Fruit fly (Drosophila melanogaster) whole organism, embryonic: Measurements from ENCODE around the gene Ask1.
A peak's percentile ranks its signal among the peaks of the same experiment; 100 is the strongest.

Source experiments
- CG10543 ChIP-seq: fragments of 200-800 bp; sonication (Bioruptor generic); optimal IDR thresholded peaks from 3 replicates; lab custom pipeline; 2017; ENCODE audit warnings: missing biosample characterization, mild to moderate bottlenecking, missing genetic modification characterization, moderate library complexity
- CG10959 ChIP-seq: fragments of 200-800 bp; sonication (Bioruptor generic); IDR thresholded peaks from 2 replicates; pipeline ENCODE4 v1.3.6; 2022; ENCODE audit warnings: missing biosample characterization, missing genetic modification characterization
- CG11560 ChIP-seq: fragments of 200-800 bp; sonication (Bioruptor generic); IDR thresholded peaks from 3 replicates; pipeline ENCODE4 v1.3.6; 2022; ENCODE audit warnings: missing biosample characterization, missing genetic modification characterization
- CG12299 ChIP-seq: fragments of 200-800 bp; sonication (Bioruptor generic); optimal IDR thresholded peaks from 2 replicates; lab custom pipeline; 2018; ENCODE audit warnings: missing biosample characterization, mild to moderate bottlenecking, missing genetic modification characterization
- CG13123 ChIP-seq: fragments of 200-800 bp; sonication (Bioruptor generic); optimal IDR thresholded peaks from 2 replicates; lab custom pipeline; 2016; ENCODE audit warnings: missing biosample characterization, missing genetic modification characterization
- CG1832 ChIP-seq: fragments of 200-800 bp; sonication (Bioruptor generic); optimal IDR thresholded peaks from 2 replicates; lab custom pipeline; 2017; ENCODE audit warnings: missing biosample characterization, mild to moderate bottlenecking, missing genetic modification characterization, inconsistent platforms
- CG18599 ChIP-seq: fragments of 200-800 bp; sonication (Bioruptor generic); optimal IDR thresholded peaks from 3 replicates; lab custom pipeline; 2017; ENCODE audit warnings: missing biosample characterization, missing genetic modification characterization, mild to moderate bottlenecking, moderate library complexity, missing genetic modification reagents
- CG3281 ChIP-seq: fragments of 200-800 bp; sonication (Bioruptor generic); optimal IDR thresholded peaks from 3 replicates; lab custom pipeline; 2017; ENCODE audit warnings: missing biosample characterization, mild to moderate bottlenecking, missing genetic modification characterization
- CG34376 ChIP-seq: fragments of 200-800 bp; sonication (Bioruptor generic); optimal IDR thresholded peaks from 2 replicates; lab custom pipeline; 2018; ENCODE audit warnings: missing biosample characterization, mild to moderate bottlenecking, missing genetic modification characterization
- CrebB ChIP-seq: fragments of 200-800 bp; sonication (Bioruptor generic); optimal IDR thresholded peaks from 3 replicates; lab custom pipeline; 2018; ENCODE audit warnings: missing biosample characterization, mild to moderate bottlenecking, missing genetic modification characterization
- Deaf1 ChIP-seq: fragments of 200-800 bp; optimal IDR thresholded peaks from 3 replicates; lab custom pipeline; 2019; ENCODE audit warnings: missing biosample characterization, mild to moderate bottlenecking, missing genetic modification characterization, moderate library complexity
- Dref ChIP-seq: fragments of 200-800 bp; sonication (Bioruptor generic); IDR thresholded peaks from 2 replicates; pipeline ENCODE4 v1.3.6; 2022; ENCODE audit warnings: missing biosample characterization, missing genetic modification characterization
- Fer1 ChIP-seq: fragments of 200-800 bp; sonication (Bioruptor generic); optimal IDR thresholded peaks from 2 replicates; lab custom pipeline; 2017; ENCODE audit warnings: missing biosample characterization, mild to moderate bottlenecking, missing genetic modification characterization
- HHEX ChIP-seq: fragments of 200-800 bp; sonication (Bioruptor generic); optimal IDR thresholded peaks from 3 replicates; lab custom pipeline; 2017; ENCODE audit warnings: missing biosample characterization, mild to moderate bottlenecking, missing genetic modification characterization, missing genetic modification reagents
- Hey ChIP-seq: fragments of 200-800 bp; sonication (Bioruptor generic); optimal IDR thresholded peaks from 3 replicates; lab custom pipeline; 2018; ENCODE audit warnings: missing biosample characterization, mild to moderate bottlenecking, missing genetic modification characterization
- Max ChIP-seq: fragments of 200-800 bp; sonication (Bioruptor generic); optimal IDR thresholded peaks from 2 replicates; lab custom pipeline; 2016; ENCODE audit warnings: missing biosample characterization, mild to moderate bottlenecking, missing genetic modification characterization
- Mes4 ChIP-seq: fragments of 200-800 bp; sonication (Bioruptor generic); optimal IDR thresholded peaks from 2 replicates; lab custom pipeline; 2016; ENCODE audit warnings: missing biosample characterization, missing genetic modification characterization
- Mrtf ChIP-seq: fragments of 200-800 bp; sonication (Bioruptor generic); IDR thresholded peaks from 3 replicates; pipeline ENCODE4 v1.3.6; 2022; ENCODE audit warnings: missing biosample characterization, missing genetic modification characterization
- NK7.1 ChIP-seq: fragments of 200-800 bp; sonication (Bioruptor generic); optimal IDR thresholded peaks from 3 replicates; lab custom pipeline; 2016; ENCODE audit warnings: missing biosample characterization, missing genetic modification characterization
- NfI ChIP-seq: fragments of 200-800 bp; sonication (Bioruptor generic); optimal IDR thresholded peaks from 3 replicates; lab custom pipeline; 2018; ENCODE audit warnings: missing biosample characterization, mild to moderate bottlenecking, missing genetic modification characterization, moderate library complexity
- PHDP ChIP-seq: fragments of 200-800 bp; sonication (Bioruptor generic); optimal IDR thresholded peaks from 3 replicates; lab custom pipeline; 2018; ENCODE audit warnings: missing biosample characterization, mild to moderate bottlenecking, missing genetic modification characterization, moderate library complexity
- Pdp1 ChIP-seq, 2 experiments: fragments of 200-800 bp; sonication (Bioruptor generic); optimal IDR thresholded peaks; 3 replicates each; lab custom pipeline; 2016; ENCODE audit warnings: missing biosample characterization in 2 of 2, missing genetic modification characterization in 2 of 2, mild to moderate bottlenecking in 1 of 2, moderate library complexity in 1 of 2
- Rx ChIP-seq: fragments of 200-800 bp; sonication (Bioruptor generic); IDR thresholded peaks from 2 replicates; pipeline ENCODE4 v1.3.6; 2022; ENCODE audit warnings: missing biosample characterization, missing genetic modification characterization
- Stat92E ChIP-seq, 3 experiments: fragments of >200 bp in 2 of 3; fragments of 200-800 bp in 1 of 3; sonication (Bioruptor generic) in 1 of 3; optimal IDR thresholded peaks; 2 replicates each; lab custom pipeline; 2017 to 2019; ENCODE audit warnings: missing biosample characterization in 3 of 3, missing genetic modification characterization in 3 of 3, mild to moderate bottlenecking in 1 of 3, moderate library complexity in 1 of 3
- TFAM ChIP-seq: fragments of 200-800 bp; sonication (Bioruptor generic); optimal IDR thresholded peaks from 2 replicates; lab custom pipeline; 2017; ENCODE audit warnings: missing biosample characterization, missing genetic modification characterization, inconsistent platforms
- Xbp1 ChIP-seq: fragments of 200-800 bp; sonication (Bioruptor generic); optimal IDR thresholded peaks from 3 replicates; lab custom pipeline; 2016; ENCODE audit warnings: missing biosample characterization, mild to moderate bottlenecking, missing genetic modification characterization
- al ChIP-seq: fragments of 200-800 bp; sonication (Bioruptor generic); IDR thresholded peaks from 2 replicates; pipeline ENCODE4 v1.3.6; 2022; ENCODE audit warnings: missing biosample characterization, missing genetic modification characterization
- caup ChIP-seq: fragments of 200-800 bp; sonication (Bioruptor generic); optimal IDR thresholded peaks from 3 replicates; lab custom pipeline; 2017; ENCODE audit warnings: missing biosample characterization, mild to moderate bottlenecking, missing genetic modification characterization, moderate library complexity; ENCODE audit not compliant: severe bottlenecking
- chn ChIP-seq: fragments of 200-800 bp; sonication (Bioruptor generic); optimal IDR thresholded peaks from 2 replicates; lab custom pipeline; 2016; ENCODE audit warnings: missing biosample characterization, missing genetic modification characterization
- dm ChIP-seq: fragments of 200-800 bp; sonication (Bioruptor generic); optimal IDR thresholded peaks from 3 replicates; lab custom pipeline; 2016; ENCODE audit warnings: missing biosample characterization, missing genetic modification characterization
- exex ChIP-seq: fragments of 200-800 bp; sonication (Bioruptor generic); optimal IDR thresholded peaks from 4 replicates; lab custom pipeline; 2018; ENCODE audit warnings: missing biosample characterization, mild to moderate bottlenecking, missing genetic modification characterization, moderate library complexity
- grau ChIP-seq: fragments of 200-800 bp; optimal IDR thresholded peaks from 3 replicates; lab custom pipeline; 2019; ENCODE audit warnings: missing biosample characterization, mild to moderate bottlenecking, missing genetic modification characterization, moderate library complexity
- hbn ChIP-seq: fragments of 200-800 bp; sonication (Bioruptor generic); IDR thresholded peaks from 2 replicates; pipeline ENCODE4 v1.3.6; 2022; ENCODE audit warnings: missing biosample characterization, missing genetic modification characterization; ENCODE audit not compliant: partially characterized antibody
- hkb ChIP-seq, 2 experiments: fragments of 200-800 bp in 1 of 2; fragments of >200 bp in 1 of 2; sonication (Bioruptor generic) in 1 of 2; IDR thresholded peaks in 1 of 2; optimal IDR thresholded peaks in 1 of 2; 2 replicates each; pipeline versions ENCODE4 v1.3.6 to Lab custom; 2017 to 2022; ENCODE audit warnings: missing biosample characterization in 1 of 2, missing genetic modification characterization in 1 of 2
- ken ChIP-seq: fragments of 200-800 bp; sonication (Bioruptor generic); IDR thresholded peaks from 3 replicates; pipeline ENCODE4 v1.3.6; 2022; ENCODE audit warnings: missing biosample characterization, missing genetic modification characterization
- lab ChIP-seq: fragments of 200-800 bp; sonication (Bioruptor generic); optimal IDR thresholded peaks from 3 replicates; lab custom pipeline; 2017; ENCODE audit warnings: missing biosample characterization, missing genetic modification characterization, mild to moderate bottlenecking, moderate library complexity, missing genetic modification reagents
- mirr ChIP-seq: fragments of 200-800 bp; sonication (Bioruptor generic); optimal IDR thresholded peaks from 3 replicates; lab custom pipeline; 2018; ENCODE audit warnings: missing biosample characterization, mild to moderate bottlenecking, missing genetic modification characterization
- nmo ChIP-seq: fragments of 200-800 bp; sonication (Bioruptor generic); optimal IDR thresholded peaks from 2 replicates; lab custom pipeline; 2018; ENCODE audit warnings: missing biosample characterization, mild to moderate bottlenecking, missing genetic modification characterization, moderate library complexity
- oc ChIP-seq: fragments of 200-800 bp; sonication (Bioruptor generic); optimal IDR thresholded peaks from 2 replicates; lab custom pipeline; 2018; ENCODE audit warnings: missing biosample characterization, mild to moderate bottlenecking, missing genetic modification characterization, moderate library complexity
- odd ChIP-seq: fragments of 200-800 bp; sonication (Bioruptor generic); optimal IDR thresholded peaks from 2 replicates; lab custom pipeline; 2017; ENCODE audit warnings: missing biosample characterization, mild to moderate bottlenecking, missing genetic modification characterization
- pb ChIP-seq: fragments of 200-800 bp; sonication (Bioruptor generic); optimal IDR thresholded peaks from 3 replicates; lab custom pipeline; 2016; ENCODE audit warnings: missing biosample characterization, missing genetic modification characterization
- pros ChIP-seq: fragments of 200-800 bp; sonication (Bioruptor generic); optimal IDR thresholded peaks from 3 replicates; lab custom pipeline; 2019; ENCODE audit warnings: missing biosample characterization, mild to moderate bottlenecking, missing genetic modification characterization, moderate library complexity
- tap ChIP-seq: fragments of 200-800 bp; optimal IDR thresholded peaks from 3 replicates; lab custom pipeline; 2019; ENCODE audit warnings: missing biosample characterization, mild to moderate bottlenecking, missing genetic modification characterization, moderate library complexity
- usp ChIP-seq: fragments of >200 bp; optimal IDR thresholded peaks from 2 replicates; lab custom pipeline; 2017; ENCODE audit warnings: missing biosample characterization, missing genetic modification characterization
- vnd ChIP-seq: fragments of 200-800 bp; sonication (Bioruptor generic); IDR thresholded peaks from 3 replicates; pipeline ENCODE4 v1.3.6; 2022; ENCODE audit warnings: missing biosample characterization, missing genetic modification characterization; ENCODE audit not compliant: partially characterized antibody

Ask1 gene

DNA sequence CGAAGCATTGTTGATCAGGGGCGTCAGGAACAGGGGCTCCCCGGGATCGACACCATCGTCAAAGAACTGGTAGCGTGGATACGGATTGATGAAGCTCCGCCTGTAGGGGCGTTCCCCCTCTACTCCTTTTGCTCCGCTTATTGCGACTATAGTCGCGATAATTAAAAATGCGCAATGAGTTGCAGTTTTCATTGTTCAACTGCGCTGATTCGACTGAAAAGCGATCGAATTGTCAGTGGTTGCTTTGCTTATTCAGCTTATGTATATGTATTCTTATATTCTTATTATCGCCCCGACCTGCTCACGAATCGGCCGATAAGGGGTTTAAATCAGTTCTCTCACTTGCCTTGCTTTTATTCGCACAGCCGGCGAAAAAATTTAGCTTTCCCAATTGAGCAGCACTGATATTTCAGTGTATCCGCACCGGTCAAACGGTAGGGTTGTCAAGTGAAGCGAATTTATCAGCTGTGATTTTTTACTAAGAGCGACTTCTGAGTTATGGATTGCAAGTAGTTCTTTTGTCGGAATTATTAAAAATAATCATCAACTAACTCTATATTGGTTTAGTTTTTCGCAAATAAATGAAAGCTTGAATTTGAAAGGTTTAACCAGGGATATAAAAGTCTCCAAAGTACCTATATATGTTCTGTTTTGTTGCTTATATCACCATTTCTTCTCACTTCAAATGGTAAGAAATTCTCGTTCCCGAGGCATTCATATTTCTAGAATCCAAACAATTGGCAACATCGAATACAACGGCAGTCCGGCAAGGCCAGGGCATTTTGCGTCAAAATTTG lies 15.3 kb upstream of the Ask1 start, which contains the start of the genes CG4572 and CG4686 (continued):
- TF ChIP-seq Mrtf (GFP tag; lab: Robert Waterston, UW): no peak; the same call in 2 of the 3 replicates
- TF ChIP-seq oc (tag; lab: Kevin White, UChicago): no peak
- TF ChIP-seq pros (GFP tag; lab: Kevin White, UChicago): peak; percentile 35
- peak; percentile 83 for TF ChIP-seq al (GFP tag; lab: Robert Waterston, UW)
- no peak for TF ChIP-seq pb
- peak; percentile 75 for TF ChIP-seq NfI (GFP tag; lab: Kevin White, UChicago)
- TF ChIP-seq Rx: peak; percentile 48; the same call in 1 of the 2 replicates
- peak; percentile 23; the same call in 1 of the 2 replicates for TF ChIP-seq Dref
- peak; percentile 78 for TF ChIP-seq PHDP (tag; lab: Kevin White, UChicago)
- no peak for TF ChIP-seq CG1832 (GFP tag; lab: Kevin White, UChicago)
- TF ChIP-seq Max (GFP tag; lab: Kevin White, UChicago): peak; percentile 77
- TF ChIP-seq CG10959 (GFP tag; lab: Robert Waterston, UW): no peak
- peak; percentile 51 for TF ChIP-seq caup (GFP tag; lab: Kevin White, UChicago)
- peak; percentile 39; the same call in 1 of the 3 replicates for TF ChIP-seq CG11560 (tag; lab: Robert Waterston, UW)
- no peak for TF ChIP-seq usp (GFP tag; lab: Kevin White, UChicago)
- TF ChIP-seq CG13123 (GFP tag; lab: Kevin White, UChicago): peak; percentile 34
- no peak for TF ChIP-seq CG12299 (tag; lab: Kevin White, UChicago)
- TF ChIP-seq Stat92E (GFP tag; optimal IDR thresholded peaks at IDR 0.05; lab: Kevin White, UChicago): peak in 1 of 3 experiments; percentile 14
- no peak for TF ChIP-seq hbn (GFP tag; lab: Robert Waterston, UW)
- peak; percentile 74 for TF ChIP-seq dm (GFP tag; lab: Kevin White, UChicago)
- TF ChIP-seq TFAM (GFP tag; lab: Kevin White, UChicago): no peak
- peak; percentile 68 for TF ChIP-seq HHEX (GFP tag; lab: Kevin White, UChicago)
- peak; percentile 83 for TF ChIP-seq nmo (GFP tag; lab: Kevin White, UChicago)
- TF ChIP-seq Mes4 (GFP tag; lab: Kevin White, UChicago): peak; percentile 74
- no peak for TF ChIP-seq NK7.1 (GFP tag; lab: Kevin White, UChicago)
- peak; percentile 59 for TF ChIP-seq chn (GFP tag; lab: Kevin White, UChicago)

DNA sequence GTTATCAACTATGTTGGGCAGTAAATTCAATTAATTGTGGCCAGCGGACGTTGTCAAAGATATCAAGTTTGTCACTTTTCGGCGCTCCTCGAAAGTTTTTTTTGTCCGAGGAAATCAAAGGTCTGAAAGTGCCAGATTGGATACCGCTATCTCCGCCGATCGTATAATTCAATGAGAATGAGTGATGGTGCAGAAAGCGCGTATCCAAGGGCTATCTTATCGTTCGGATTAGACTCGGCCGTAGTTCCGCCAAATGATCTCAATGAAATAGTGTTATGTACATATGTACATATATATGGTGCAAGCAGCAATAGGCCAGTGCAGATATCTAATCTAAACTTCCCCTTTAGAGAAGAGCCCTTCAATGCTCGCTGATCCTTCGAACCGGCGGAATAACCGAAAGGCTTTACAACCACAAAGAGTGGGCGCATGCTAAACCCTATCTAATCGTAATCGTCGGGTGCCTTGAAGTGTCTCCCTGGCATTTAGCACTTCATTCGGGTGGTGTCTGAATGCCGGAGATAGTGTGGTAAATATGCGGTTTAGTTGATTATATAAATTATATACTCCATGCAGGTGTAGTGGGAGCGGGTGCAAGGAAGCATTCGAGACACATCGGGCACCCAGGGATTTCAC lies 6.3 kb upstream of the Ask1 start:
- TF ChIP-seq CG34376 (GFP tag; lab: Kevin White, UChicago) (peak; percentile 31), CG10543 (GFP tag; lab: Kevin White, UChicago) (peak; percentile 13), vnd (GFP tag; lab: Robert Waterston, UW) (peak; percentile 16; the same call in 1 of the 3 replicates), CG3281 (GFP tag; lab: Kevin White, UChicago) (no peak), grau (tag; lab: Kevin White, UChicago) (no peak), Xbp1 (GFP tag; lab: Kevin White, UChicago) (no peak), mirr (GFP tag; lab: Kevin White, UChicago) (peak; percentile 55), odd (peak; percentile 42), Pdp1 (GFP tag; optimal IDR thresholded peaks at IDR 0.05; lab: Kevin White, UChicago) (peak in 1 of 2 experiments; percentile 11), Hey (peak; percentile 32), exex (peak; percentile 76), tap (tag; lab: Kevin White, UChicago) (no peak), CG18599 (GFP tag; lab: Kevin White, UChicago) (peak; percentile 4), lab (GFP tag; lab: Kevin White, UChicago) (peak; percentile 43), hkb (optimal IDR thresholded peaks at IDR 0.05; lab: Kevin White, UChicago) (no peak), hkb (GFP tag; IDR thresholded peaks at IDR 0.05; lab: Robert Waterston, UW) (0 out of 2 replicates have a peak, but pooled peaks have one; percentile 21), Fer1 (peak; percentile 56), CrebB (tag; lab: Kevin White, UChicago) (peak; percentile 5), ken (no peak), Deaf1 (tag; lab: Kevin White, UChicago) (peak; percentile 47)
